Worm (Caenorhabditis elegans): ENCODE data around the gene Y7A9D.1.

Y7A9D.1 gene

DNA sequence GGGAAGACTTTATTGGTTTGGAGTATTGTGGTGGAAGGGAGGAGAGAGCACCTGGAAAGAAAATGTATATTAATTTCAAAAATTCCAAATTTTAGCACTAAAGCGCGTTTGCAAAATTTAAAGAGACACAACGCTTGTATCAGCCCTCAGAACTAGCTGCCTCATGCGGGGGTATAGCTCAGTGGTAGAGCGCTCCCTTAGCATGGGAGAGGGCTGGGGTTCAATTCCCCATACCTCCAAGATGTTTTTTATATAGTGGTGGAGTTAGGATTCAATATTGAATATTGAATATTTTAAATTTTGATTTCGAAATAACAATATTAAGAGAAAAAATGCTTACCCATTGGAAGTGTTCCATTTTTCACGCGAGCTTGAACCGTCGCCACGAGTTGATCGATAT, 17.0 kb upstream of the Y7A9D.1 start (continued):
- TF ChIP-seq lin-14 (GFP tag; optimal IDR thresholded peaks at IDR 0.05): no peak
- TF ChIP-seq aha-1 (tag; optimal IDR thresholded peaks at IDR 0.05): no peak
- peak; percentile 25 for TF ChIP-seq nhr-90 (tag; optimal IDR thresholded peaks at IDR 0.05; ENCODE audit: poor library complexity)
- peak; percentile 46 for TF ChIP-seq snu-23 (GFP tag; optimal IDR thresholded peaks at IDR 0.05)
- peak; percentile 10 for TF ChIP-seq snpc-4 (tag; optimal IDR thresholded peaks at IDR 0.05)

DNA sequence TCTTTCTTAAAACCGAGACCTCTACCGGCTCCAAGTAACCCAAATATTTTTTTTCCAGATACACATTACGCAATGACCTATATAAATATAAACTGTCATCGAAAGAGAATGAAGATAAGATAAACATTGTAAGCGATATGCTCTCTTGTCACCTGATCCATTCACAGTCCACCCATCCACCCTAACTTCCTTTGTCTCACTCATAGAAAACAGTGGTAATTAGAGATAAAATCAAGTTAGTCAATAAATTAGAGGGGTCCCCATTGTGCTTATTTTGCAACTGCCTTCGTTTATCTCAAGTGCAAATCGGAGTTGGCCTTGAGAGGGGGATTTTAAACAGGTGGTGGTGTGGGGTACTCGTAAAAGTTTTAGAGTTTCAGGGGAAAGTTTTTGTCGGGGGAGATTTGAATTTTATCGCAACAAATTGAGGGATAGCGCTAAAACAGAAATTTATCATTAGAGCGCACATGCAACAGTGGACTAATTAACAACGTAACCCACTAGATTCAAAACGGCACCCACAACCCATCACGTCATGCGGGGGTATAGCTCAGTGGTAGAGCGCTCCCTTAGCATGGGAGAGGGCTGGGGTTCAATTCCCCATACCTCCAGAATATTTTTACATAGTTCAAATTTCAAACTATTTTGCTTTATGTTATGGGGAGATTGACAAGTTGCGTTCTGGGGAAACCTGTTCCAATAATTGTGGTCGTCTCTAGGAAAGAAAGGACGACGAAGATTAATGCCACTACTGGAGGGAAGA, 16.0 kb upstream of the Y7A9D.1 start:
- peak; percentile 21 for TF ChIP-seq snu-23 (GFP tag; optimal IDR thresholded peaks at IDR 0.05)
- TF ChIP-seq dsc-1 (tag; optimal IDR thresholded peaks at IDR 0.05): peak; percentile 39
- TF ChIP-seq snpc-4 (tag; optimal IDR thresholded peaks at IDR 0.05): no peak
- TF ChIP-seq mab-9 (GFP tag; IDR thresholded peaks at IDR 0.05): 0 out of 2 replicates have a peak, but pooled peaks have one; percentile 20
- no peak for TF ChIP-seq F16B12.6 (tag; optimal IDR thresholded peaks at IDR 0.05)
- TF ChIP-seq lin-13 (GFP tag; optimal IDR thresholded peaks at IDR 0.05): no peak
- TF ChIP-seq efl-3 (GFP tag; optimal IDR thresholded peaks at IDR 0.05): no peak
- peak; percentile 41 for TF ChIP-seq nhr-71 (tag; optimal IDR thresholded peaks at IDR 0.05)
- TF ChIP-seq dpl-1 (GFP tag; optimal IDR thresholded peaks at IDR 0.05): peak in 1 of 3 experiments; percentile 6
- TF ChIP-seq nhr-85 (tag): peak; percentile 94
- TF ChIP-seq blmp-1 (tag; optimal IDR thresholded peaks at IDR 0.05): peak; percentile 26
- TF ChIP-seq nhr-47 (tag; optimal IDR thresholded peaks at IDR 0.05): peak; percentile 23
- no peak for TF ChIP-seq alr-1 (tag; optimal IDR thresholded peaks at IDR 0.05; ENCODE audit: borderline replicate concordance)
- TF ChIP-seq lin-15B (tag; optimal IDR thresholded peaks at IDR 0.05): no peak
- peak; percentile 24 for TF ChIP-seq lin-14 (GFP tag; optimal IDR thresholded peaks at IDR 0.05)
- TF ChIP-seq nhr-20 (tag; optimal IDR thresholded peaks at IDR 0.05): peak; percentile 4
- TF ChIP-seq nhr-90 (tag; optimal IDR thresholded peaks at IDR 0.05; ENCODE audit: poor library complexity): peak; percentile 39
- TF ChIP-seq elt-3 (tag; optimal IDR thresholded peaks at IDR 0.05): no peak
- no peak for TF ChIP-seq lin-39 (tag; optimal IDR thresholded peaks at IDR 0.05)
- TF ChIP-seq sptf-1 (tag; optimal IDR thresholded peaks at IDR 0.05): no peak
- peak in 1 of 2 experiments; percentile 12 for TF ChIP-seq efl-1 (optimal IDR thresholded peaks at IDR 0.05)
- peak in 1 of 2 experiments; percentile 90 for TF ChIP-seq efl-1 (GFP tag; optimal IDR thresholded peaks at IDR 0.05 in 1 of 2)
- TF ChIP-seq rnt-1 (tag; optimal IDR thresholded peaks at IDR 0.05): peak; percentile 26
- TF ChIP-seq ceh-90 (tag; optimal IDR thresholded peaks at IDR 0.05): no peak
- TF ChIP-seq vab-15 (tag; optimal IDR thresholded peaks at IDR 0.05): no peak
- no peak for TF ChIP-seq unc-98 (GFP tag; IDR thresholded peaks at IDR 0.05)
- TF ChIP-seq nhr-19 (GFP tag; conservative IDR thresholded peaks at IDR 0.05): 0 out of 2 replicates have a peak, but pooled peaks have one; percentile 20

DNA sequence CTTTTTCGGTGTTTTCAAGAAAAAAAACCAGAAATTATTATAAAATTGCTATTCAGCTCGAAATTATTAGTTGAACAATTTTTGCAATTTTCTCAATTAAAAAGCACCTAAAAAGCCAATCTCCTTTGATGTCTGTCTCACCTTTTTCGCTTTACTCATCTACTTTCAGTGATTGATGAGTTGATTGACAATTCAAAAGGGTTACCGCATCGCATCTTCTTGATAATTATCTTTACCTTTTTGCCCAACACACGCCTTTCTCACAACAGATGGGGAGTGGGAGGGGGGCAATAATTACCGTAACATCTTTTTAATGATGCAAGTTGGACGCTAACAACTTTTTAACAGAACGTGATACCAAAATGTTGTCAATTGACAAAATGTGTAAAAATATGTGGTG, 14.6 kb upstream of the Y7A9D.1 start:
- TF ChIP-seq elt-2 (tag; optimal IDR thresholded peaks at IDR 0.05): no peak
- TF ChIP-seq snu-23 (GFP tag; optimal IDR thresholded peaks at IDR 0.05): peak; percentile 39
- TF ChIP-seq nhr-71 (tag; optimal IDR thresholded peaks at IDR 0.05): peak; percentile 2
- TF ChIP-seq mep-1 (tag; optimal IDR thresholded peaks at IDR 0.05): peak; percentile 22
- TF ChIP-seq vab-15 (tag; optimal IDR thresholded peaks at IDR 0.05): no peak
- TF ChIP-seq nhr-237 (tag; optimal IDR thresholded peaks at IDR 0.05): no peak
- no peak for TF ChIP-seq snpc-4 (tag; optimal IDR thresholded peaks at IDR 0.05)
- no peak for TF ChIP-seq sup-37 (GFP tag; optimal IDR thresholded peaks at IDR 0.05)
- peak; percentile 40 for TF ChIP-seq lin-14 (GFP tag; optimal IDR thresholded peaks at IDR 0.05)
- no peak for TF ChIP-seq C34B4.2 (tag; optimal IDR thresholded peaks at IDR 0.05)
- no peak for TF ChIP-seq hpl-2 (GFP tag; optimal IDR thresholded peaks at IDR 0.05)
- peak; percentile 84 for TF ChIP-seq nhr-85 (tag)
- no peak for TF ChIP-seq nhr-90 (tag; optimal IDR thresholded peaks at IDR 0.05; ENCODE audit: poor library complexity)
- no peak for TF ChIP-seq nhr-20 (tag; optimal IDR thresholded peaks at IDR 0.05)
- TF ChIP-seq blmp-1 (tag; optimal IDR thresholded peaks at IDR 0.05): peak; percentile 58
- TF ChIP-seq elt-3 (tag; optimal IDR thresholded peaks at IDR 0.05): peak in 1 of 6 experiments; percentile 20
- TF ChIP-seq rnt-1 (tag; optimal IDR thresholded peaks at IDR 0.05): peak; percentile 34

DNA sequence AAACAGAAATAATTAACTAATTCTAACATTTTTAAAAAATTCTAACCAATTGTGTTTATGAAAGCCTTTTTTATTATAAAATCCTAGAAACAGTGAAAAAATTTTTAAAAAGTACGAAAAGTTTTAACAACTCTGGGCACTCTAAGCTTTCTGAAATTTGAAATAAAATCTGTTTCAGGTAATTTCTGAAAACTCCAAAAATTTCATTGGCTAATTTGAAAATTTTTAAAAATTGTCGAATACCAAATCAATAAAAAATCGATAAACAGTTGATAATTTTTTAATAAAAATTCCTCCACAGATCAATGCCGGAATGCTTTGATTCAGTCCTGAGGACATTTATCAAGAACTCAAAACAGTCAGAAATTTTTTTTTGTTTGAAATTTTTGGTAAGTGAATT, 11.7 kb upstream of the Y7A9D.1 start, which contains the start of gene Y65A5A.24:
TSS of gene Y65A5A.24 (plus strand) at position 301 of the 400 bp plus-strand sequence.
- TF ChIP-seq unc-130 (tag; optimal IDR thresholded peaks at IDR 0.05) (no peak), pax-3 (tag; optimal IDR thresholded peaks at IDR 0.05) (no peak), C34B4.2 (tag; optimal IDR thresholded peaks at IDR 0.05) (no peak), ceh-63 (GFP tag; optimal IDR thresholded peaks at IDR 0.05) (no peak), lin-39 (tag; optimal IDR thresholded peaks at IDR 0.05) (no peak), zag-1 (tag; optimal IDR thresholded peaks at IDR 0.05) (no peak), sox-4 (tag; optimal IDR thresholded peaks at IDR 0.05) (no peak), nhr-28 (tag; optimal IDR thresholded peaks at IDR 0.05) (no peak), lir-3 (tag; optimal IDR thresholded peaks at IDR 0.05; ENCODE audit: poor library complexity) (no peak), grh-1 (GFP tag; IDR thresholded peaks at IDR 0.05) (no peak), aha-1 (tag; optimal IDR thresholded peaks at IDR 0.05) (no peak)

Data from whole organism, L1 larva.